Fruit fly (Drosophila melanogaster) whole organism, adult: Measurements from ENCODE around the gene CG14852.

Experiments
- CG11617 ChIP-seq: fragments of 200-800 bp; sonication (Bioruptor generic); optimal IDR thresholded peaks from 2 replicates; lab custom pipeline; 2017; ENCODE audit warnings: mild to moderate bottlenecking, missing biosample characterization, missing genetic modification reagents, missing genetic modification characterization
- CG14711 ChIP-seq: fragments of 200-800 bp; sonication (Bioruptor generic); optimal IDR thresholded peaks from 2 replicates; lab custom pipeline; 2018; ENCODE audit warnings: missing biosample characterization, mild to moderate bottlenecking, missing genetic modification characterization, moderate library complexity
- CG5204 ChIP-seq: fragments of 200-800 bp; sonication (Bioruptor generic); optimal IDR thresholded peaks from 2 replicates; lab custom pipeline; 2016; ENCODE audit warnings: missing biosample characterization, missing genetic modification characterization
- CG7045 ChIP-seq: fragments of 200-800 bp; sonication (Bioruptor generic); optimal IDR thresholded peaks from 2 replicates; lab custom pipeline; 2017; ENCODE audit warnings: missing biosample characterization, mild to moderate bottlenecking, missing genetic modification characterization
- Crg-1 ChIP-seq: fragments of 200-800 bp; sonication (Bioruptor generic); optimal IDR thresholded peaks from 2 replicates; lab custom pipeline; 2016; ENCODE audit warnings: missing biosample characterization, missing genetic modification characterization
- Mnt ChIP-seq: fragments of 200-800 bp; sonication (Bioruptor generic); optimal IDR thresholded peaks from 2 replicates; lab custom pipeline; 2016; ENCODE audit warnings: missing biosample characterization, mild to moderate bottlenecking, missing genetic modification characterization
- ovo ChIP-seq: fragments of 200-800 bp; sonication (Bioruptor generic); optimal IDR thresholded peaks from 2 replicates; lab custom pipeline; 2016; ENCODE audit warnings: missing biosample characterization, missing genetic modification characterization
- tj ChIP-seq: fragments of 200-800 bp; sonication (Bioruptor generic); optimal IDR thresholded peaks from 3 replicates; lab custom pipeline; 2017; ENCODE audit warnings: missing biosample characterization, mild to moderate bottlenecking, missing genetic modification characterization, moderate library complexity
- toe ChIP-seq: fragments of 200-800 bp; sonication (Bioruptor generic); optimal IDR thresholded peaks from 2 replicates; lab custom pipeline; 2016; ENCODE audit warnings: missing biosample characterization, missing genetic modification characterization

DNA sequence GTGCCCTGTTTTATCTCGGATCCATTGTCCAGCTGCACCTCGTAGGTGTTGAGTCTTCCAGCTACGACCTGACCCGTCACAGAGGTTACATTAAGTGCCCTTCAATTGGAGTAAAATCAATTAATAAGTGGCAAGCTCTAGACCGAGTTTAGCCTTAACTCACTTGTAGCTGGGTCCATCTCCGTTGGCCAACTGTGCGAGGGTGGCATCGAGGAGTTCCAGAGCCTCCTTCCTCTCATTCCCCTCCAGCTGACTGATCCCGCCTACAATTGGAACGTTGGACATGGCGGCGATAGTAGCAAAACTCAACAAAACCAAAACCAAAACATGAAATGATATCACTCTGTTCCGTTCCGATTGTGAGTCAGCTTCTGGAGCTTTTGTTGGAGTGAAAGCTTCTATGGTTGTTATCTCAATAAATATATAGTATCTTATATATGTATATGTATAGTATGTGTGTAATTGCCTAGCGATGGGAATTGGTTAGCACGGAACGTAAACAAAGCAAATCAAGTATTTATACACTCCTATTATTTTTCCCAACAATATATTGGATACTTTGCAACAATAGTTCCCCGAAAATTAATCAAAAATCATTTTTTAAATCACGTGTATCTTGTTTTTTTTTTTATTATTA, 2.9 kb downstream of the CG14852 start, which contains the start of gene CG8066:
- TF ChIP-seq CG5204 (GFP tag; lab: Kevin White, UChicago): no peak
- TF ChIP-seq tj (GFP tag; lab: Kevin White, UChicago): no peak
- TF ChIP-seq toe (GFP tag; lab: Kevin White, UChicago): peak; percentile 52
- TF ChIP-seq CG11617 (GFP tag; lab: Kevin White, UChicago): peak; percentile 42
- TF ChIP-seq ovo (GFP tag; lab: Kevin White, UChicago): peak; percentile 1
- TF ChIP-seq Crg-1 (GFP tag; lab: Kevin White, UChicago): no peak
- no peak for TF ChIP-seq CG7045 (GFP tag; lab: Kevin White, UChicago)
- peak; percentile 46 for TF ChIP-seq CG14711
- TF ChIP-seq Mnt (GFP tag; lab: Kevin White, UChicago): no peak
